Worm (Caenorhabditis elegans) whole organism, L4 larva: ENCODE measurements around the gene Y27F2A.9.

ENCODE experiments used
- F10B5.3 ChIP-seq: sonication (generic microtip); optimal IDR thresholded peaks from 2 replicates; lab custom pipeline; 2016; ENCODE audit warnings: mild to moderate bottlenecking, missing genetic modification characterization, missing compliant biosample characterization
- F26F4.8 ChIP-seq: fragments of 200-800 bp; sonication (Bioruptor generic); conservative IDR thresholded peaks from 2 replicates; pipeline ENCODE4 v1.3.6; 2022; ENCODE audit warnings: missing genetic modification characterization, missing compliant biosample characterization
- F37D6.2 ChIP-seq: sonication (generic microtip); optimal IDR thresholded peaks from 2 replicates; lab custom pipeline; 2016; ENCODE audit warnings: mild to moderate bottlenecking, missing genetic modification characterization, missing compliant biosample characterization
- R02D3.7 ChIP-seq: fragments of 150-350 bp; sonication (generic microtip); optimal IDR thresholded peaks from 3 replicates; lab custom pipeline; 2014; ENCODE audit warnings: missing biosample characterization, missing genetic modification characterization
- T20F7.1 ChIP-seq: fragments of 200-800 bp; sonication (Bioruptor generic); optimal IDR thresholded peaks from 2 replicates; lab custom pipeline; 2018; ENCODE audit warnings: mild to moderate bottlenecking, missing genetic modification characterization, missing compliant biosample characterization
- Y105C5A.15 ChIP-seq: fragments of 200-800 bp; sonication (Bioruptor generic); IDR thresholded peaks from 2 replicates; pipeline ENCODE4 v1.3.6; 2022; ENCODE audit warnings: missing genetic modification characterization, missing compliant biosample characterization
- Y5F2A.4 ChIP-seq: fragments of 200-800 bp; sonication (Bioruptor generic); optimal IDR thresholded peaks from 2 replicates; lab custom pipeline; 2018; ENCODE audit warnings: mild to moderate bottlenecking, missing genetic modification characterization, missing compliant biosample characterization
- ZK337.2 ChIP-seq: fragments of 200-800 bp; sonication (Bioruptor generic); IDR thresholded peaks from 2 replicates; pipeline ENCODE4 v1.3.6; 2022; ENCODE audit warnings: missing genetic modification reagents, missing genetic modification characterization, missing compliant biosample characterization
- aha-1 ChIP-seq: fragments of 150-350 bp; peaks from one replicate; lab custom pipeline; 2014; ENCODE audit warnings: missing biosample characterization, missing genetic modification characterization
- arid-1 ChIP-seq: fragments of 200-800 bp; sonication (Bioruptor generic); conservative IDR thresholded peaks from 2 replicates; pipeline ENCODE4 v1.3.6; 2022; ENCODE audit warnings: missing genetic modification reagents, missing genetic modification characterization, missing compliant biosample characterization
- ceh-32 ChIP-seq: sonication (generic microtip); optimal IDR thresholded peaks from 2 replicates; lab custom pipeline; 2016; ENCODE audit warnings: mild to moderate bottlenecking, missing genetic modification characterization, missing compliant biosample characterization; ENCODE audit not compliant: poor library complexity
- ceh-82 ChIP-seq: sonication (generic microtip); optimal IDR thresholded peaks from 2 replicates; lab custom pipeline; 2017; ENCODE audit warnings: missing biosample characterization, missing genetic modification characterization
- dmd-6 ChIP-seq: fragments of 200-800 bp; sonication (Bioruptor generic); IDR thresholded peaks from 2 replicates; pipeline ENCODE4 v1.3.6; 2022; ENCODE audit warnings: missing genetic modification reagents, missing genetic modification characterization, missing compliant biosample characterization
- dmd-8 ChIP-seq: fragments of 200-800 bp; sonication (Bioruptor generic); IDR thresholded peaks from 2 replicates; pipeline ENCODE4 v1.3.6; 2022; ENCODE audit warnings: missing genetic modification characterization, missing compliant biosample characterization
- egl-43 ChIP-seq: fragments of 200-800 bp; sonication (Bioruptor generic); IDR thresholded peaks from 2 replicates; pipeline ENCODE4 v1.3.6; 2022; ENCODE audit warnings: missing genetic modification reagents, missing genetic modification characterization, missing compliant biosample characterization
- lim-7 ChIP-seq: fragments of 200-800 bp; sonication (Bioruptor generic); IDR thresholded peaks from 2 replicates; pipeline ENCODE4 v1.3.6; 2022; ENCODE audit warnings: missing genetic modification characterization, missing compliant biosample characterization
- lin-1 ChIP-seq: fragments of 200-800 bp; sonication (Bioruptor generic); IDR thresholded peaks from 2 replicates; pipeline ENCODE4 v1.3.6; 2022; ENCODE audit warnings: missing genetic modification reagents, missing genetic modification characterization, missing compliant biosample characterization
- lsy-2 ChIP-seq, 2 experiments: fragments of 150-350 bp in 1 of 2; sonication (generic microtip) in 1 of 2; optimal IDR thresholded peaks; 2 replicates each; lab custom pipeline; 2014 to 2017; ENCODE audit warnings: missing biosample characterization in 2 of 2, missing genetic modification characterization in 2 of 2
- mdl-1 ChIP-seq, 2 experiments: fragments of 150-350 bp in 1 of 2; sonication (generic microtip) in 1 of 2; optimal IDR thresholded peaks; 2 replicates each; lab custom pipeline; 2014 to 2017; ENCODE audit warnings: missing biosample characterization in 2 of 2, missing genetic modification characterization in 2 of 2
- mdt-29 ChIP-seq: fragments of 200-800 bp; sonication (Bioruptor generic); IDR thresholded peaks from 2 replicates; pipeline ENCODE4 v1.3.6; 2022; ENCODE audit warnings: missing genetic modification reagents, missing genetic modification characterization, missing compliant biosample characterization
- mep-1 ChIP-seq: fragments of 150-350 bp; sonication (generic microtip); optimal IDR thresholded peaks from 3 replicates; lab custom pipeline; 2014; ENCODE audit warnings: missing biosample characterization, missing genetic modification characterization
- mes-2 ChIP-seq: sonication (generic microtip); optimal IDR thresholded peaks from 2 replicates; lab custom pipeline; 2016; ENCODE audit warnings: missing genotype, mild to moderate bottlenecking, missing genetic modification characterization, missing compliant biosample characterization; ENCODE audit not compliant: poor library complexity, severe bottlenecking
- nhr-11 ChIP-seq: fragments of 150-350 bp; optimal IDR thresholded peaks from 2 replicates; lab custom pipeline; 2014; ENCODE audit warnings: missing biosample characterization, missing genetic modification characterization
- nhr-28 ChIP-seq: fragments of 150-350 bp; optimal IDR thresholded peaks from 2 replicates; lab custom pipeline; 2014; ENCODE audit warnings: missing biosample characterization, missing genetic modification characterization
- nhr-41 ChIP-seq: fragments of 200-800 bp; sonication (Bioruptor generic); IDR thresholded peaks from 2 replicates; pipeline ENCODE4 v1.3.6; 2022; ENCODE audit warnings: missing genetic modification reagents, missing genetic modification characterization, missing compliant biosample characterization
- nhr-42 ChIP-seq: fragments of 200-800 bp; sonication (Bioruptor generic); IDR thresholded peaks from 2 replicates; pipeline ENCODE4 v1.3.6; 2022; ENCODE audit warnings: missing genetic modification characterization, missing compliant biosample characterization
- nhr-48 ChIP-seq: sonication (generic microtip); optimal IDR thresholded peaks from 2 replicates; lab custom pipeline; 2016; ENCODE audit warnings: mild to moderate bottlenecking, missing genetic modification characterization, missing compliant biosample characterization
- nhr-6 ChIP-seq: fragments of 150-350 bp; optimal IDR thresholded peaks from 2 replicates; lab custom pipeline; 2014; ENCODE audit warnings: missing biosample characterization, missing genetic modification characterization
- saeg-2 ChIP-seq: fragments of 200-800 bp; sonication (Bioruptor generic); IDR thresholded peaks from 2 replicates; pipeline ENCODE4 v1.3.6; 2022; ENCODE audit warnings: missing genetic modification reagents, missing genetic modification characterization, missing compliant biosample characterization
- sdz-12 ChIP-seq: fragments of 200-800 bp; sonication (Bioruptor generic); optimal IDR thresholded peaks from 2 replicates; lab custom pipeline; 2018; ENCODE audit warnings: mild to moderate bottlenecking, missing genetic modification characterization, missing compliant biosample characterization
- skn-1 ChIP-seq: fragments of 150-350 bp; optimal IDR thresholded peaks from 2 replicates; lab custom pipeline; 2014; ENCODE audit warnings: missing biosample characterization, missing genetic modification characterization
- snpc-4 ChIP-seq: fragments of 150-350 bp; optimal IDR thresholded peaks from 2 replicates; lab custom pipeline; 2014; ENCODE audit warnings: missing biosample characterization, missing genetic modification characterization
- spr-3 ChIP-seq: fragments of 200-800 bp; sonication (Bioruptor generic); optimal IDR thresholded peaks from 2 replicates; lab custom pipeline; 2018; ENCODE audit warnings: mild to moderate bottlenecking, missing genetic modification characterization, missing compliant biosample characterization
- tag-97 ChIP-seq: fragments of 200-800 bp; sonication (Bioruptor generic); IDR thresholded peaks from 2 replicates; pipeline ENCODE4 v1.3.6; 2022; ENCODE audit warnings: missing genetic modification characterization, missing compliant biosample characterization
- tra-1 ChIP-seq: fragments of 200-800 bp; sonication (Bioruptor generic); IDR thresholded peaks from 2 replicates; pipeline ENCODE4 v1.3.6; 2022; ENCODE audit warnings: missing genetic modification reagents, missing genetic modification characterization, missing compliant biosample characterization
- vab-7 ChIP-seq: fragments of 200-800 bp; sonication (Bioruptor generic); IDR thresholded peaks from 2 replicates; pipeline ENCODE4 v1.3.6; 2022; ENCODE audit warnings: missing genetic modification reagents, missing genetic modification characterization, missing compliant biosample characterization
- zag-1 ChIP-seq: fragments of 150-350 bp; optimal IDR thresholded peaks from 2 replicates; lab custom pipeline; 2014; ENCODE audit warnings: missing biosample characterization, missing genetic modification characterization
- zip-11 ChIP-seq: fragments of 200-800 bp; sonication (Bioruptor generic); IDR thresholded peaks from 2 replicates; pipeline ENCODE4 v1.3.6; 2022; ENCODE audit warnings: missing genetic modification characterization, missing compliant biosample characterization
- ztf-7 ChIP-seq: fragments of 150-350 bp; optimal IDR thresholded peaks from 2 replicates; lab custom pipeline; 2014; ENCODE audit warnings: missing biosample characterization, missing genetic modification characterization

Y27F2A.9 gene

ce11 chrII:3172176-3172575, 19.3 kb downstream of the Y27F2A.9 start, which contains the start of gene Y27F2A.10:
Gene Y27F2A.10 (minus strand): TSS chrII:3172276.
- no peak for TF ChIP-seq nhr-6 (tag; lab: Kevin White, UChicago)
- no peak for TF ChIP-seq mdt-29 (GFP tag; lab: Robert Waterston, UW)
- no peak for TF ChIP-seq Y105C5A.15 (GFP tag; lab: Robert Waterston, UW)
- TF ChIP-seq mep-1 (tag; lab: Kevin White, UChicago) = no peak
- no peak for TF ChIP-seq nhr-28 (tag; lab: Kevin White, UChicago)
- no peak for TF ChIP-seq F26F4.8 (GFP tag; lab: Robert Waterston, UW)
- no peak for TF ChIP-seq Y5F2A.4 (GFP tag; lab: Kevin White, UChicago)
- TF ChIP-seq lsy-2 (tag; optimal IDR thresholded peaks at IDR 0.05; lab: Kevin White, UChicago) = no peak
- TF ChIP-seq vab-7 = no peak
- no peak for TF ChIP-seq dmd-8
- TF ChIP-seq nhr-42 = no peak
- no peak for TF ChIP-seq nhr-11 (tag; lab: Kevin White, UChicago)
- no peak for TF ChIP-seq egl-43
- TF ChIP-seq zag-1 (tag; lab: Kevin White, UChicago) = no peak
- no peak for TF ChIP-seq mdl-1 (tag; optimal IDR thresholded peaks at IDR 0.05; lab: Kevin White, UChicago)
- TF ChIP-seq tra-1 (GFP tag; lab: Robert Waterston, UW) = no peak

- TF ChIP-seq saeg-2 (GFP tag; lab: Robert Waterston, UW) (no peak), mes-2 (tag; lab: Kevin White, UChicago) (no peak), zag-1 (tag; lab: Kevin White, UChicago) (no peak), spr-3 (GFP tag; lab: Kevin White, UChicago) (no peak), F10B5.3 (tag; lab: Kevin White, UChicago) (no peak), lin-1 (no peak), egl-43 (no peak), lim-7 (GFP tag; lab: Robert Waterston, UW) (no peak), T20F7.1 (GFP tag; lab: Kevin White, UChicago) (no peak), mep-1 (tag; lab: Kevin White, UChicago) (no peak), arid-1 (GFP tag; lab: Robert Waterston, UW) (no peak), tag-97 (no peak), nhr-28 (tag; lab: Kevin White, UChicago) (no peak), skn-1 (tag; lab: Kevin White, UChicago) (no peak), sdz-12 (no peak), aha-1 (tag; lab: Kevin White, UChicago) (no peak), nhr-41 (no peak)
These were observed 21.4 kb downstream of the Y27F2A.9 start, which contains the start of gene fbxc-55 for ce11 chrII:3170089-3170488. Gene fbxc-55 (minus strand): TSS chrII:3170189.

- no peak for TF ChIP-seq ztf-7 (tag; lab: Kevin White, UChicago)
- TF ChIP-seq ceh-82 (tag; lab: Kevin White, UChicago) = no peak
- no peak for TF ChIP-seq nhr-48 (tag; lab: Kevin White, UChicago)
- no peak for TF ChIP-seq mes-2 (tag; lab: Kevin White, UChicago)
- TF ChIP-seq ceh-32 (tag; lab: Kevin White, UChicago) = no peak
- no peak for TF ChIP-seq F37D6.2 (tag; lab: Kevin White, UChicago)
- no peak for TF ChIP-seq R02D3.7 (tag; lab: Kevin White, UChicago)
- TF ChIP-seq ZK337.2 (GFP tag; lab: Robert Waterston, UW) = no peak
- no peak for TF ChIP-seq snpc-4 (tag; lab: Kevin White, UChicago)
- TF ChIP-seq dmd-6 (GFP tag; lab: Robert Waterston, UW) = no peak
- no peak for TF ChIP-seq zip-11
- TF ChIP-seq nhr-28 (tag; lab: Kevin White, UChicago) = no peak
These were observed 32.5 kb downstream of the Y27F2A.9 start, which contains the start of gene sri-34 for ce11 chrII:3158985-3159384. Gene sri-34 (minus strand): TSS chrII:3159085.
